Worm (Caenorhabditis elegans) whole organism, mixed stage, embryonic: ENCODE data around the gene ttr-11.

Experiments used
- bed-3 ChIP-seq: fragments of 200-800 bp; sonication (Bioruptor generic); optimal IDR thresholded peaks from 3 replicates; lab custom pipeline; 2018; ENCODE audit warnings: mild to moderate bottlenecking, missing genetic modification characterization, moderate library complexity, missing compliant biosample characterization
- blmp-1 ChIP-seq: fragments of 150-350 bp; optimal IDR thresholded peaks from 2 replicates; lab custom pipeline; 2014; ENCODE audit warnings: missing biosample characterization, missing genetic modification characterization
- ceh-39 ChIP-seq: fragments of 150-350 bp; optimal IDR thresholded peaks from 2 replicates; lab custom pipeline; 2014; ENCODE audit warnings: missing biosample characterization, missing genetic modification characterization
- ceh-43 ChIP-seq: fragments of 200-800 bp; sonication (Bioruptor generic); optimal IDR thresholded peaks from 2 replicates; lab custom pipeline; 2018; ENCODE audit warnings: mild to moderate bottlenecking, missing genetic modification characterization, moderate library complexity, missing compliant biosample characterization
- ceh-83 ChIP-seq: fragments of 200-800 bp; sonication (Bioruptor generic); optimal IDR thresholded peaks from 2 replicates; lab custom pipeline; 2018; ENCODE audit warnings: mild to moderate bottlenecking, missing genetic modification characterization, missing compliant biosample characterization
- ces-1 ChIP-seq: fragments of 150-350 bp; optimal IDR thresholded peaks from 2 replicates; lab custom pipeline; 2014; ENCODE audit warnings: missing biosample characterization, missing genetic modification reagents, missing genetic modification characterization
- drap-1 ChIP-seq: fragments of 200-800 bp; sonication (Bioruptor generic); optimal IDR thresholded peaks from 3 replicates; lab custom pipeline; 2018; ENCODE audit warnings: mild to moderate bottlenecking, missing genetic modification characterization, missing compliant biosample characterization
- elt-1 ChIP-seq: sonication (generic microtip); optimal IDR thresholded peaks from 2 replicates; lab custom pipeline; 2017; ENCODE audit warnings: missing genetic modification characterization, mild to moderate bottlenecking, missing compliant biosample characterization, antibody characterized with exemption, moderate library complexity, borderline replicate concordance; ENCODE audit not compliant: insufficient read depth
- flh-1 ChIP-seq: fragments of 200-800 bp; sonication (Bioruptor generic); optimal IDR thresholded peaks from 2 replicates; lab custom pipeline; 2018; ENCODE audit warnings: mild to moderate bottlenecking, missing genetic modification characterization, moderate library complexity, missing compliant biosample characterization
- ham-2 ChIP-seq: fragments of 200-800 bp; sonication (Bioruptor generic); optimal IDR thresholded peaks from 2 replicates; lab custom pipeline; 2018; ENCODE audit warnings: mild to moderate bottlenecking, missing genetic modification characterization, missing compliant biosample characterization
- lin-13 ChIP-seq: fragments of 150-350 bp; optimal IDR thresholded peaks from 2 replicates; lab custom pipeline; 2014; ENCODE audit warnings: missing biosample characterization, missing genetic modification characterization
- lin-32 ChIP-seq: fragments of 200-800 bp; sonication (Bioruptor generic); optimal IDR thresholded peaks from 2 replicates; lab custom pipeline; 2018; ENCODE audit warnings: mild to moderate bottlenecking, missing genetic modification characterization, missing compliant biosample characterization
- mab-5 ChIP-seq: fragments of 150-350 bp; optimal IDR thresholded peaks from 2 replicates; lab custom pipeline; 2014; ENCODE audit warnings: missing biosample characterization, missing genetic modification characterization
- mep-1 ChIP-seq: fragments of 150-350 bp; optimal IDR thresholded peaks from 2 replicates; lab custom pipeline; 2017; ENCODE audit warnings: missing biosample characterization, missing genetic modification reagents, missing genetic modification characterization, inconsistent platforms
- mls-2 ChIP-seq: sonication (generic microtip); optimal IDR thresholded peaks from 2 replicates; lab custom pipeline; 2016; ENCODE audit warnings: mild to moderate bottlenecking, missing genetic modification characterization, moderate library complexity, missing compliant biosample characterization
- nhr-12 ChIP-seq: fragments of 150-350 bp; optimal IDR thresholded peaks from 2 replicates; lab custom pipeline; 2014; ENCODE audit warnings: missing biosample characterization, missing genetic modification characterization
- nhr-237 ChIP-seq: fragments of 150-350 bp; optimal IDR thresholded peaks from 2 replicates; lab custom pipeline; 2014; ENCODE audit warnings: missing biosample characterization, missing genetic modification characterization
- nhr-28 ChIP-seq: fragments of 150-350 bp; optimal IDR thresholded peaks from 2 replicates; lab custom pipeline; 2014; ENCODE audit warnings: missing biosample characterization, missing genetic modification characterization
- nhr-76 ChIP-seq: sonication (generic microtip); optimal IDR thresholded peaks from 2 replicates; lab custom pipeline; 2017; ENCODE audit warnings: missing biosample characterization, missing genetic modification characterization
- sem-2 ChIP-seq: fragments of 200-800 bp; sonication (Bioruptor generic); optimal IDR thresholded peaks from 2 replicates; lab custom pipeline; 2018; ENCODE audit warnings: mild to moderate bottlenecking, missing genetic modification characterization, missing compliant biosample characterization
- snpc-4 ChIP-seq: fragments of 150-350 bp; optimal IDR thresholded peaks from 2 replicates; lab custom pipeline; 2014; ENCODE audit warnings: missing biosample characterization, missing genetic modification characterization
- tbx-8 ChIP-seq: fragments of 200-800 bp; sonication (Bioruptor generic); optimal IDR thresholded peaks from 2 replicates; lab custom pipeline; 2018; ENCODE audit warnings: mild to moderate bottlenecking, missing genetic modification characterization, moderate library complexity, missing compliant biosample characterization
- unc-120 ChIP-seq: sonication (generic microtip); optimal IDR thresholded peaks from 2 replicates; lab custom pipeline; 2017; ENCODE audit warnings: missing genetic modification characterization, missing compliant biosample characterization; ENCODE audit not compliant: poor library complexity, severe bottlenecking
- unc-39 ChIP-seq: fragments of 150-350 bp; optimal IDR thresholded peaks from 2 replicates; lab custom pipeline; 2014; ENCODE audit warnings: missing biosample characterization, missing genetic modification characterization
- unc-62 ChIP-seq: fragments of 150-350 bp; optimal IDR thresholded peaks from 2 replicates; lab custom pipeline; 2014; ENCODE audit warnings: missing biosample characterization, missing genetic modification reagents, missing genetic modification characterization
- ztf-11 ChIP-seq: fragments of 150-350 bp; optimal IDR thresholded peaks from 2 replicates; lab custom pipeline; 2014; ENCODE audit warnings: missing biosample characterization, missing genetic modification characterization

The ttr-11 gene

DNA sequence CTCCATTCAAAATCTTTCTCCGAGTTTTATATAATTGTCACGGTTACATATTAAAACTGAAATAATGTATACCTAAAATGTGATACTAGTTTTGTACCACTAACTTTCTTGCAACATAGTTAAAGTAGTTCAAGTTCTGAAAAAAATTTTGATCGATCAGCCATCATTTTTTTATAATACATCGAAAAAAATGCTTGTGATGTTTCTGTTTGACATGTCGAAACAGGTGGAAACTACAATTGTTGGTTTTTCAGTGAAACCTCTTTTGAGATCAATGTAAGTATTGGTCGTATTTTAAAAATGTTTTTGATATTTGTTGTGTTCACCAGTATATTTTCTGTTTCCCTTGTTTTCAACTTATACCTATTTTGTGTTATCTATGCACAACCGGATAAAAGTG, 36.2 kb downstream of the ttr-11 start, which contains the start of gene srxa-14:
Gene srxa-14, plus strand, starts transcription at position 301 of the 400 bp plus-strand sequence.
- no peak for TF ChIP-seq unc-120 (tag; lab: Kevin White, UChicago)
- TF ChIP-seq drap-1 (GFP tag; lab: Kevin White, UChicago), result no peak
- TF ChIP-seq mep-1 (tag; lab: Kevin White, UChicago), result no peak
- TF ChIP-seq lin-32, result no peak
- no peak for TF ChIP-seq blmp-1 (tag; lab: Kevin White, UChicago)
- TF ChIP-seq ham-2 (GFP tag; lab: Kevin White, UChicago), result no peak
- TF ChIP-seq elt-1, result no peak
- no peak for TF ChIP-seq snpc-4 (tag; lab: Kevin White, UChicago)
- TF ChIP-seq nhr-76 (tag; lab: Kevin White, UChicago), result no peak
- no peak for TF ChIP-seq nhr-237
- TF ChIP-seq unc-39, result no peak
- no peak for TF ChIP-seq mls-2 (tag; lab: Kevin White, UChicago)
- TF ChIP-seq mab-5 (tag; lab: Kevin White, UChicago), result no peak
- TF ChIP-seq ceh-83 (GFP tag; lab: Kevin White, UChicago), result no peak
- TF ChIP-seq tbx-8 (GFP tag; lab: Kevin White, UChicago), result no peak
- TF ChIP-seq nhr-12 (tag; lab: Kevin White, UChicago), result no peak
- TF ChIP-seq sem-2 (GFP tag; lab: Kevin White, UChicago), result no peak
- TF ChIP-seq lin-13, result no peak
- TF ChIP-seq flh-1 (GFP tag; lab: Kevin White, UChicago), result no peak

DNA sequence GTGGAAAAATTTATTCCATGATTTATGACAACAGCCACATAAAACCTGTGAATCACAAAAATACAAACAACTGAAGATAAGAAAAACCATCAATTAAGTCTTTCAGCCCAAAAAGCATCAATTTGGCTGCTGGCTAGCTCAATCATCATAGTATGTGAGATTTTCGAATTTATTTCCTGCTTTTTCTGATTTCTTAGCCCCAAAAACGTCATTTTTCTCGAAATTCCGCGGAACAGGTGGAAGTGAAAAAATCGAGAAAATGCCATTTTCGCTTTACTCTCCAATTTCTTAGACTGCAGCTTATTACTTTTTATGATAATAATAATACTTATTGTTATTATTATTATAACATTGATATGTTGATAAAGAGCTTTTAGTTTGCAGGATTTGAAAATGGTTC, 38.8 kb downstream of the ttr-11 start, which contains the start of gene srxa-15:
Gene srxa-15, plus strand, starts transcription at position 301 of the 400 bp plus-strand sequence.
- TF ChIP-seq bed-3 (GFP tag; lab: Kevin White, UChicago) (no peak), ham-2 (GFP tag; lab: Kevin White, UChicago) (no peak), unc-62 (no peak), nhr-237 (no peak), ceh-39 (tag; lab: Kevin White, UChicago) (no peak), tbx-8 (GFP tag; lab: Kevin White, UChicago) (no peak), unc-120 (tag; lab: Kevin White, UChicago) (no peak), ceh-83 (GFP tag; lab: Kevin White, UChicago) (no peak), drap-1 (GFP tag; lab: Kevin White, UChicago) (no peak), mls-2 (tag; lab: Kevin White, UChicago) (no peak)

DNA sequence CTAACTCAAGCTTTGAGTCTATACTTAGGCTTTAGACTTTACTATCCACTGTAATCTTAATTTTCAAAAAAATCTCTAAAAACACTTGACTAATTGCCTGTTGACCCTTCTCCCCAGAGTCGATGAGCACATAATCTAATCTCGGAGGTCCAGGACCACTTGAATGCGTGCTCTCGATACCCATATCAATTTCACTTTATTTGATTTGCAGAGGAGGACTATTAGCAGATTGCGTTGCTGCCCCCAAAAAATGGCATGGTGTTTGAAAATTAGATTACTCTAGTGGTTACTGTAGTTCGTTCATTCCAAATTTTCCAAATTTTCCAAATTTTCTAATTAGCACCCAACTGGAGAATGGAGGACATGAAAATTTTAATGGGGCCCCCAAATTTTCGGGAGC, 42.4 kb downstream of the ttr-11 start:
- TF ChIP-seq ceh-83 (GFP tag; lab: Kevin White, UChicago) (no peak), ces-1 (GFP tag; lab: Kevin White, UChicago) (peak; percentile 90)
- TF ChIP-seq, all 35 proteins: peak for 1

DNA sequence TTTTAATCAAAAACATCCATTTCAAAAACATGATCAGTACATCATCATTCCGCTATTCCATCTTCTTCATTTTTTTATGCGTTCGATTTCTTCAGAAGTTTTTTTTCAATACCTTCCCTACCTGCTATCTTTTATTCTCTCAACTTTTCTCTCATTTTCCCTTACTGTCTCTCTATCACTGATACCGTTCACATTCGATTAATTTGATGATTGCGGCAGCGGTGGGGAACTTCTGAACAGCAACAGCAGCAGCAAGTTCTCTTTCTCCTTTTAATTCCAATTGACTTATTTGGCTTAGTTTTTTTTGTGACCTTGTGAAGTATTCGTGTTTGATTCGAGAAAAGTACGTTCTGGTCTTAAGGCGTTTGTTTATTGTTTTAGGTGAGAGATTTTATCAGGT, 45.8 kb downstream of the ttr-11 start:
- TF ChIP-seq drap-1 (GFP tag; lab: Kevin White, UChicago), result no peak
- TF ChIP-seq blmp-1 (tag; lab: Kevin White, UChicago), result no peak
- no peak for TF ChIP-seq nhr-28
- no peak for TF ChIP-seq nhr-76 (tag; lab: Kevin White, UChicago)
- no peak for TF ChIP-seq mep-1 (tag; lab: Kevin White, UChicago)
- no peak for TF ChIP-seq mab-5 (tag; lab: Kevin White, UChicago)
- no peak for TF ChIP-seq ztf-11 (tag; lab: Kevin White, UChicago)
- no peak for TF ChIP-seq ceh-43 (GFP tag; lab: Kevin White, UChicago)
- no peak for TF ChIP-seq ceh-39 (tag; lab: Kevin White, UChicago)
- TF ChIP-seq unc-39, result no peak

DNA sequence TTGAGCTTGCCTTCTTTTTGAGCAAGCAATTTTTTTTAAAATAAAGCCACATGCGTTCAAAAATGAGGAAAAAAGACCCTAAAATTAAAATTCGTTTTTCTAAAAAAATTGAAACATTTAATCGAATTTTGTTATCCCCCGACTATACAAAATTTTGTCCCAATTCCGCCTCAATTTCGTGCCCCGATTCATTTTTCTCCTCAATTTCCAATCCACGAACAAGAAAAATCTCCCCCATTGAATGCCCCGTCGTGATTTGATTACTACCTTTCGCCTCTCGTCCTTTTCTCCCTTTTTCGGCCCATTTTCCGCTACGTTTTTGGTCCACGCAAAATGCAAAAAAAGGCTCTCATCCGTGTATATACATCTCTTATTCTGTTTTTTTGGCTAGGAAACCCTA, 48.8 kb downstream of the ttr-11 start:
- TF ChIP-seq ces-1 (GFP tag; lab: Kevin White, UChicago) (peak; percentile 54), elt-1 (no peak)
